Worm (Caenorhabditis elegans) whole organism, late embryonic: ENCODE results near the gene pyr-1.

ENCODE experiments used
- C08G9.2 ChIP-seq: sonication (generic microtip); optimal IDR thresholded peaks from 2 replicates; lab custom pipeline; 2016; ENCODE audit warnings: mild to moderate bottlenecking, missing genetic modification characterization, moderate library complexity, missing compliant biosample characterization
- F13H6.1 ChIP-seq: sonication (generic microtip); optimal IDR thresholded peaks from 2 replicates; lab custom pipeline; 2016; ENCODE audit warnings: missing genetic modification characterization, missing compliant biosample characterization
- Y22D7AL.16 ChIP-seq: sonication (generic microtip); optimal IDR thresholded peaks from 2 replicates; lab custom pipeline; 2016; ENCODE audit warnings: missing genetic modification characterization, missing compliant biosample characterization
- ahr-1 ChIP-seq: sonication (generic microtip); optimal IDR thresholded peaks from 2 replicates; lab custom pipeline; 2016; ENCODE audit warnings: missing genetic modification characterization, missing compliant biosample characterization
- ceh-14 ChIP-seq: sonication (generic microtip); optimal IDR thresholded peaks from 2 replicates; lab custom pipeline; 2016; ENCODE audit warnings: missing genotype, missing genetic modification characterization, missing compliant biosample characterization
- ceh-18 ChIP-seq: sonication (generic microtip); optimal IDR thresholded peaks from 2 replicates; lab custom pipeline; 2016; ENCODE audit warnings: missing genetic modification characterization, missing compliant biosample characterization
- ceh-19 ChIP-seq: fragments of 200-800 bp; sonication (Bioruptor generic); optimal IDR thresholded peaks from 2 replicates; lab custom pipeline; 2018; ENCODE audit warnings: mild to moderate bottlenecking, missing genetic modification characterization, missing compliant biosample characterization
- ceh-2 ChIP-seq: sonication (generic microtip); optimal IDR thresholded peaks from 2 replicates; lab custom pipeline; 2016; ENCODE audit warnings: missing genotype, missing genetic modification characterization, missing compliant biosample characterization
- ceh-24 ChIP-seq: sonication (generic microtip); optimal IDR thresholded peaks from 2 replicates; lab custom pipeline; 2016; ENCODE audit warnings: mild to moderate bottlenecking, missing genetic modification characterization, missing compliant biosample characterization
- ceh-34 ChIP-seq: sonication (generic microtip); optimal IDR thresholded peaks from 2 replicates; lab custom pipeline; 2016; ENCODE audit warnings: mild to moderate bottlenecking, missing genetic modification characterization, missing compliant biosample characterization
- ceh-45 ChIP-seq: fragments of 200-800 bp; sonication (Bioruptor generic); IDR thresholded peaks from 2 replicates; pipeline ENCODE4 v1.3.6; 2022; ENCODE audit warnings: missing genetic modification reagents, missing genetic modification characterization, missing compliant biosample characterization
- ceh-6 ChIP-seq: fragments of 200-800 bp; sonication (Bioruptor generic); optimal IDR thresholded peaks from 2 replicates; lab custom pipeline; 2018; ENCODE audit warnings: mild to moderate bottlenecking, missing genetic modification characterization, missing compliant biosample characterization
- ceh-9 ChIP-seq: sonication (generic microtip); optimal IDR thresholded peaks from 2 replicates; lab custom pipeline; 2016; ENCODE audit warnings: mild to moderate bottlenecking, missing genetic modification characterization, inconsistent platforms, missing compliant biosample characterization
- che-1 ChIP-seq: sonication (generic microtip); optimal IDR thresholded peaks from 2 replicates; lab custom pipeline; 2016; ENCODE audit warnings: mild to moderate bottlenecking, missing genetic modification characterization, missing compliant biosample characterization
- dve-1 ChIP-seq: sonication (generic microtip); optimal IDR thresholded peaks from 2 replicates; lab custom pipeline; 2017; ENCODE audit warnings: antibody characterized with exemption, mild to moderate bottlenecking, missing genetic modification characterization, missing compliant biosample characterization
- fax-1 ChIP-seq: sonication (generic microtip); optimal IDR thresholded peaks from 2 replicates; lab custom pipeline; 2016; ENCODE audit warnings: missing genotype, missing genetic modification characterization, missing compliant biosample characterization
- fkh-10 ChIP-seq: fragments of 150-350 bp; optimal IDR thresholded peaks from 2 replicates; lab custom pipeline; 2014; ENCODE audit warnings: missing biosample characterization, missing genetic modification reagents, missing genetic modification characterization
- gmeb-2 ChIP-seq: sonication (generic microtip); optimal IDR thresholded peaks from 2 replicates; lab custom pipeline; 2016; ENCODE audit warnings: missing genetic modification characterization, inconsistent platforms, missing compliant biosample characterization
- hlh-30 ChIP-seq: sonication (generic microtip); optimal IDR thresholded peaks from 2 replicates; lab custom pipeline; 2017; ENCODE audit warnings: antibody characterized with exemption, missing genetic modification characterization, missing compliant biosample characterization; ENCODE audit not compliant: insufficient read depth
- hlh-6 ChIP-seq: sonication (generic microtip); optimal IDR thresholded peaks from 2 replicates; lab custom pipeline; 2016; ENCODE audit warnings: missing genotype, missing genetic modification characterization, missing compliant biosample characterization
- hlh-8 ChIP-seq: sonication (generic microtip); optimal IDR thresholded peaks from 2 replicates; lab custom pipeline; 2016; ENCODE audit warnings: missing genotype, missing genetic modification characterization, missing compliant biosample characterization
- lin-11 ChIP-seq: fragments of 200-800 bp; sonication (Bioruptor generic); optimal IDR thresholded peaks from 2 replicates; lab custom pipeline; 2018; ENCODE audit warnings: mild to moderate bottlenecking, missing genetic modification characterization, missing compliant biosample characterization
- madf-2 ChIP-seq: sonication (generic microtip); optimal IDR thresholded peaks from 2 replicates; lab custom pipeline; 2017; ENCODE audit warnings: missing genetic modification characterization, missing compliant biosample characterization
- nfya-1 ChIP-seq: sonication (generic microtip); optimal IDR thresholded peaks from 2 replicates; lab custom pipeline; 2017; ENCODE audit warnings: missing genetic modification characterization, mild to moderate bottlenecking, missing compliant biosample characterization, antibody characterized with exemption, moderate library complexity
- nhr-232 ChIP-seq: sonication (generic microtip); optimal IDR thresholded peaks from 2 replicates; lab custom pipeline; 2016; ENCODE audit warnings: missing genetic modification characterization, missing compliant biosample characterization
- npax-4 ChIP-seq: sonication (generic microtip); optimal IDR thresholded peaks from 2 replicates; lab custom pipeline; 2016; ENCODE audit warnings: missing genetic modification characterization, missing compliant biosample characterization
- pax-1 ChIP-seq: fragments of 150-350 bp; optimal IDR thresholded peaks from 2 replicates; lab custom pipeline; 2014; ENCODE audit warnings: missing biosample characterization, missing genetic modification characterization
- pros-1 ChIP-seq: fragments of 150-350 bp; optimal IDR thresholded peaks from 2 replicates; lab custom pipeline; 2014; ENCODE audit warnings: missing biosample characterization, missing genetic modification reagents, missing genetic modification characterization
- ref-2 ChIP-seq: sonication (generic microtip); optimal IDR thresholded peaks from 2 replicates; lab custom pipeline; 2016; ENCODE audit warnings: missing genetic modification characterization, missing compliant biosample characterization
- sdc-2 ChIP-seq: sonication (generic microtip); optimal IDR thresholded peaks from 2 replicates; lab custom pipeline; 2016; ENCODE audit warnings: missing genotype, missing genetic modification characterization, missing compliant biosample characterization
- sox-2 ChIP-seq: fragments of 200-800 bp; sonication (Bioruptor generic); IDR thresholded peaks from 2 replicates; pipeline ENCODE4 v1.3.6; 2022; ENCODE audit warnings: missing genetic modification reagents, missing genetic modification characterization, missing compliant biosample characterization
- tbx-2 ChIP-seq: sonication (generic microtip); optimal IDR thresholded peaks from 2 replicates; lab custom pipeline; 2016; ENCODE audit warnings: missing genetic modification characterization, missing compliant biosample characterization
- tbx-7 ChIP-seq: sonication (generic microtip); optimal IDR thresholded peaks from 2 replicates; lab custom pipeline; 2016; ENCODE audit warnings: missing genotype, missing genetic modification characterization, missing compliant biosample characterization
- unc-3 ChIP-seq, 2 experiments: fragments of 200-800 bp in 1 of 2; sonication (Bioruptor generic) in 1 of 2; sonication (generic microtip) in 1 of 2; conservative IDR thresholded peaks in 1 of 2; optimal IDR thresholded peaks in 1 of 2; 2 replicates each; pipeline versions ENCODE4 v1.3.6 to Lab custom; 2016 to 2022; ENCODE audit warnings: missing compliant biosample characterization in 2 of 2, missing genetic modification characterization in 2 of 2, missing genetic modification reagents in 1 of 2
- unc-42 ChIP-seq: sonication (generic microtip); optimal IDR thresholded peaks from 2 replicates; lab custom pipeline; 2016; ENCODE audit warnings: missing genotype, missing genetic modification characterization, missing compliant biosample characterization
- unc-86 ChIP-seq: sonication (generic microtip); optimal IDR thresholded peaks from 2 replicates; lab custom pipeline; 2016; ENCODE audit warnings: missing genetic modification characterization, missing compliant biosample characterization
- zip-5 ChIP-seq: sonication (generic microtip); optimal IDR thresholded peaks from 2 replicates; lab custom pipeline; 2016; ENCODE audit warnings: missing genetic modification characterization, missing compliant biosample characterization

Gene pyr-1

DNA sequence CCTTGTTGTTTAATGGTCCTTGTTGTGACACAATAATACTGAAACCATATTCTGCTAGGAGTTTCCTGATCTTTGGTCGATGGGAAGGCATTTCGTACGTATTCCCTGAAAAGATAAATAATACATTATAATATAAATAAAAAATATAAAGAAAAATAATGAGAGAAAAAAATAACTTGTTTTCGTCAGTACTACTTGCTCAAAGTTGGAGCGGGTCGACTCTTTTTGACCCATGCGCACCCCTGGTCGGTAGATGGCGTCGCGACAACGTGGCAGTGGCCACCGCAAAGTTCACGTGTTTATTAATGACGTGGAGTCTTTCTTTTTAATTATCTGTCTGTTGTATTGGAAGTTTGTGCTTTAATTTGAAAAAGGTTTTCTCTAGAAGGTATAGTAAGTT, 44.9 kb downstream of the pyr-1 start, which contains the start of gene C34C6.10:
TSS of gene C34C6.10 (minus strand) at position 101 of the 400 bp plus-strand sequence.
- TF ChIP-seq ahr-1 (no peak), ref-2 (tag; lab: Kevin White, UChicago) (no peak), fax-1 (tag; lab: Kevin White, UChicago) (no peak), madf-2 (no peak), npax-4 (tag; lab: Kevin White, UChicago) (no peak), ceh-2 (no peak), C08G9.2 (tag; lab: Kevin White, UChicago) (no peak), fkh-10 (GFP tag; lab: Kevin White, UChicago) (no peak), ceh-9 (no peak), sdc-2 (tag; lab: Kevin White, UChicago) (no peak), zip-5 (no peak), F13H6.1 (no peak)

DNA sequence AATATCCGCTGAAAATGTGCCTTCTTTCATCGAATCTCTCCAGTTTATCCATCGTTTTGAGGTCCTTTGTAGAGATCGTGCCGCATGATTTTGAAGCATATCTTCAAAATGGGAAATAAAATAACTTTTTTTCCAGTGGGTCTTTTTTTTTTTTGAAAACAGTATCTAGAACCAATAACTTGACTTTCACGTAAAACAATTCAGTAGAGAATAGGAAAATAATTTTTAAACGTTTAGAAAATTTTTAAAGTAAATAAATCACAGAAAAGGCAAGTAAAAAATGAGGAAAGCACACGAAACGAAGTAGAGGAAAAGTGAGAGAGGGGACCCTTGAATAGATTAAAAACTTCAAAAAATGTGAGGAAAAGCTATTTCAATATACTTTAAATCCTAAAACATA, 47.9 kb downstream of the pyr-1 start, which contains the start of gene chdh-1:
TSS of gene chdh-1 (minus strand) at position 101 of the 400 bp plus-strand sequence.
- TF ChIP-seq unc-86 (tag; lab: Kevin White, UChicago) (no peak), ceh-24 (no peak), ceh-14 (no peak), dve-1 (tag; lab: Kevin White, UChicago) (no peak), pax-1 (tag; lab: Kevin White, UChicago) (no peak), madf-2 (no peak), tbx-2 (tag; lab: Kevin White, UChicago) (no peak), nfya-1 (tag; lab: Kevin White, UChicago) (no peak), ahr-1 (no peak), Y22D7AL.16 (no peak), pros-1 (tag; lab: Kevin White, UChicago) (no peak), lin-11 (no peak)

DNA sequence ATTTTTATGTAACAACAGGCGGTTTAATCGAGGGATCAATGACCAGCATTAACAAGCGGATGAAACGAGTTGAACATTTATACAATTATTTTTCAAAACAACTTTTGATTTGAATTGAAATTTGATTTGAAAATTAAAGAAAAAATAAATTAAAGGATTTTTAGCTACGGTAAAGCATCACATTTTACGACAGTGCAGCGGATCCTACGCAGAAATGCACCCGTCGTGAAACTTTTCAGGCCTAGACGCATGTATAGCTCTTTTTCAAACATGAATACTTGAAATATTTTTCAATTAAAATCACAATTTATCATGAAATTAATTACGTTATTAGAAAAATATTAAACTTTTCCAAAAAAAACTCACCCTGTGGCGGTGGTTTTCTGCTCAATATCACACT, 50.1 kb downstream of the pyr-1 start:
- TF ChIP-seq ceh-18 (no peak), tbx-2 (tag; lab: Kevin White, UChicago) (no peak), hlh-8 (tag; lab: Kevin White, UChicago) (no peak), hlh-30 (tag; lab: Kevin White, UChicago) (no peak), unc-42 (tag; lab: Kevin White, UChicago) (no peak), unc-3 (GFP tag; conservative IDR thresholded peaks at IDR 0.05; lab: Robert Waterston, UW) (no peak), unc-3 (tag; optimal IDR thresholded peaks at IDR 0.05; lab: Kevin White, UChicago) (no peak), sdc-2 (tag; lab: Kevin White, UChicago) (no peak), ceh-34 (tag; lab: Kevin White, UChicago) (no peak), ceh-6 (no peak), tbx-7 (tag; lab: Kevin White, UChicago) (no peak), ceh-24 (no peak), madf-2 (no peak), che-1 (no peak), gmeb-2 (no peak)

DNA sequence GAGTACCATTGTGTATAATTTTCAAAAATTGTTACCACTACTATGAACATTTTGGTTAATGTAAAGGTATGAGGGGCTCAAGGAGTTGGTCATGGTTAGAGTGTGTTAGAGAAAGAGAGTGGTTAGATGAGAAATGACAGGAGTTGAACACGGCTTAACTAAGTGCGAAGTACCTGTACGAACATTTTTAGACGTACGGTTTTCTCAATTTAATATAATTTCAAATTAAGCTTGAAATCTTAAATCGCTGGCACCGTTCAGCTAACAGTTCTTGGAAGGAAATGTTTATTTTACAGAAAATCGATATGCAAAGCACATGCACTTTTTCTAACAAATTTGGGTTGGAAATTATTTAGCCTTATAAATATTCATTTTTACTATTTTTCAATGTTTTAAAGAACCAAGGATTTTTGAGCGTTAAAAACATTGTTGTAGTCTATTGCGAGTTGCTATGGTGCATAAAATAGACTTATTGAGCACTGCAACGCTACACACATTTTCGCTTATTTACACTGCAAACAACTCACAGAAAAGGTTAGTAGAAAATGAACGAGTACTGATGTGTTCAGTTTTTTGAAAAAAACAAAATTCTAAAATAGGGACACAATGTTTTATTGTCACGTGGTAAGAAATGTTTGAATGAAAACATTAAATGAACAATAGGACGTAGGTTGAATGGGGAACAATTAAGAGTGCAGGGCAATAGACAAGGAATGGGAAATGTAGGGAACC, 50.9 kb downstream of the pyr-1 start, which contains the start of gene sphk-1:
TSS of gene sphk-1 (minus strand) at position 51 of the 732 bp plus-strand sequence.
- TF ChIP-seq hlh-30 (tag; lab: Kevin White, UChicago), result peak; percentile 26
- no peak for TF ChIP-seq ceh-45 (GFP tag; lab: Robert Waterston, UW)
- TF ChIP-seq gmeb-2, result no peak
- no peak for TF ChIP-seq pax-1 (tag; lab: Kevin White, UChicago)
- TF ChIP-seq sox-2 (GFP tag; lab: Robert Waterston, UW), result peak; percentile 19; the same call in 1 of the 2 replicates
- TF ChIP-seq tbx-2 (tag; lab: Kevin White, UChicago), result no peak
- TF ChIP-seq dve-1 (tag; lab: Kevin White, UChicago), result no peak
- TF ChIP-seq nhr-232 (tag; lab: Kevin White, UChicago), result no peak
- TF ChIP-seq ceh-19, result no peak
- TF ChIP-seq hlh-6 (tag; lab: Kevin White, UChicago), result no peak
- TF ChIP-seq, all 69 proteins: peak for 2
